Fruit fly (Drosophila melanogaster) whole organism, embryonic: Measurements from ENCODE around the gene vkg.
A peak's percentile ranks its signal among the peaks of the same experiment; 100 is the strongest.

ENCODE experiments used
- ATbp ChIP-seq: fragments of 200-800 bp; sonication (Bioruptor generic); optimal IDR thresholded peaks from 2 replicates; lab custom pipeline; 2017; ENCODE audit warnings: missing biosample characterization, mild to moderate bottlenecking, missing genetic modification characterization, missing genetic modification reagents
- B-H1 ChIP-seq: fragments of 200-800 bp; sonication (Bioruptor generic); IDR thresholded peaks from 3 replicates; pipeline ENCODE4 v1.3.6; 2022; ENCODE audit warnings: missing biosample characterization, missing genetic modification characterization
- CG10462 ChIP-seq: fragments of 200-800 bp; sonication (Bioruptor generic); optimal IDR thresholded peaks from 2 replicates; lab custom pipeline; 2016; ENCODE audit warnings: missing biosample characterization, missing genetic modification characterization
- CG12155 ChIP-seq: fragments of 200-800 bp; sonication (Bioruptor generic); optimal IDR thresholded peaks from 3 replicates; lab custom pipeline; 2016; ENCODE audit warnings: missing biosample characterization, missing genetic modification characterization
- CG12391 ChIP-seq: fragments of 200-800 bp; sonication (Bioruptor generic); optimal IDR thresholded peaks from 3 replicates; lab custom pipeline; 2018; ENCODE audit warnings: missing biosample characterization, mild to moderate bottlenecking, missing genetic modification characterization, moderate library complexity
- CG12942 ChIP-seq: fragments of 200-800 bp; sonication (Bioruptor generic); optimal IDR thresholded peaks from 3 replicates; lab custom pipeline; 2016; ENCODE audit warnings: missing biosample characterization, missing genetic modification characterization
- CG1529 ChIP-seq: fragments of 200-800 bp; sonication (Bioruptor generic); optimal IDR thresholded peaks from 3 replicates; lab custom pipeline; 2018; ENCODE audit warnings: missing biosample characterization, missing genetic modification characterization
- CG1647 ChIP-seq: fragments of 200-800 bp; sonication (Bioruptor generic); optimal IDR thresholded peaks from 3 replicates; lab custom pipeline; 2016; ENCODE audit warnings: missing biosample characterization, missing genetic modification characterization
- CG16815 ChIP-seq: fragments of 200-800 bp; sonication (Bioruptor generic); optimal IDR thresholded peaks from 3 replicates; lab custom pipeline; 2017; ENCODE audit warnings: missing biosample characterization, mild to moderate bottlenecking, missing genetic modification characterization
- CG1792 ChIP-seq: fragments of 200-800 bp; sonication (Bioruptor generic); optimal IDR thresholded peaks from 2 replicates; lab custom pipeline; 2016; ENCODE audit warnings: missing biosample characterization, missing genetic modification characterization
- CG18262 ChIP-seq: fragments of 200-800 bp; optimal IDR thresholded peaks from 3 replicates; lab custom pipeline; 2019; ENCODE audit warnings: missing biosample characterization, mild to moderate bottlenecking, missing genetic modification characterization, moderate library complexity
- CG2120 ChIP-seq: fragments of 200-800 bp; sonication (Bioruptor generic); optimal IDR thresholded peaks from 3 replicates; lab custom pipeline; 2016; ENCODE audit warnings: missing biosample characterization, missing genetic modification characterization
- CG2678 ChIP-seq: fragments of 200-800 bp; sonication (Bioruptor generic); optimal IDR thresholded peaks from 3 replicates; lab custom pipeline; 2019; ENCODE audit warnings: missing biosample characterization, mild to moderate bottlenecking, missing genetic modification characterization, moderate library complexity
- CG32532 ChIP-seq: fragments of 200-800 bp; sonication (Bioruptor generic); IDR thresholded peaks from 2 replicates; pipeline ENCODE4 v1.3.6; 2022; ENCODE audit warnings: missing biosample characterization, missing genetic modification characterization
- CG33213 ChIP-seq: fragments of 200-800 bp; sonication (Bioruptor generic); optimal IDR thresholded peaks from 3 replicates; lab custom pipeline; 2016; ENCODE audit warnings: missing biosample characterization, missing genetic modification characterization
- CG34422 ChIP-seq: fragments of 200-800 bp; sonication (Bioruptor generic); IDR thresholded peaks from 3 replicates; pipeline ENCODE4 v1.3.6; 2022; ENCODE audit warnings: missing biosample characterization, missing genetic modification characterization
- CG6175 ChIP-seq: fragments of 200-800 bp; sonication (Bioruptor generic); IDR thresholded peaks from 3 replicates; pipeline ENCODE4 v1.3.6; 2022; ENCODE audit warnings: missing biosample characterization, missing genetic modification characterization
- CG6791 ChIP-seq: fragments of 200-800 bp; sonication (Bioruptor generic); IDR thresholded peaks from 3 replicates; pipeline ENCODE4 v1.3.6; 2022; ENCODE audit warnings: missing biosample characterization, missing genetic modification characterization; ENCODE audit not compliant: partially characterized antibody
- CG7271 ChIP-seq: fragments of 200-800 bp; sonication (Bioruptor generic); optimal IDR thresholded peaks from 2 replicates; lab custom pipeline; 2018; ENCODE audit warnings: missing biosample characterization, mild to moderate bottlenecking, missing genetic modification characterization, moderate library complexity
- CG7963 ChIP-seq: fragments of 200-800 bp; sonication (Bioruptor generic); IDR thresholded peaks from 3 replicates; pipeline ENCODE4 v1.3.6; 2022; ENCODE audit warnings: missing biosample characterization, missing genetic modification characterization; ENCODE audit not compliant: partially characterized antibody
- CG8359 ChIP-seq: fragments of 200-800 bp; sonication (Bioruptor generic); optimal IDR thresholded peaks from 2 replicates; lab custom pipeline; 2017; ENCODE audit warnings: missing biosample characterization, mild to moderate bottlenecking, missing genetic modification characterization, borderline replicate concordance
- CG8924 ChIP-seq: fragments of 200-800 bp; optimal IDR thresholded peaks from 3 replicates; lab custom pipeline; 2019; ENCODE audit warnings: missing biosample characterization, mild to moderate bottlenecking, missing genetic modification characterization, moderate library complexity
- CG9876 ChIP-seq: fragments of 200-800 bp; sonication (Bioruptor generic); optimal IDR thresholded peaks from 2 replicates; lab custom pipeline; 2016; ENCODE audit warnings: missing biosample characterization, missing genetic modification characterization
- CG9932 ChIP-seq: fragments of 200-800 bp; sonication (Bioruptor generic); IDR thresholded peaks from 2 replicates; pipeline ENCODE4 v1.3.6; 2022; ENCODE audit warnings: missing biosample characterization, missing genetic modification characterization
- Doc2 ChIP-seq: fragments of 200-800 bp; sonication (Bioruptor generic); IDR thresholded peaks from 2 replicates; pipeline ENCODE4 v1.3.6; 2022; ENCODE audit warnings: missing biosample characterization, missing genetic modification characterization
- ERR ChIP-seq: fragments of 200-800 bp; sonication (Bioruptor generic); optimal IDR thresholded peaks from 2 replicates; lab custom pipeline; 2016; ENCODE audit warnings: missing biosample characterization, missing genetic modification characterization
- HLH54F ChIP-seq: fragments of 200-800 bp; sonication (Bioruptor generic); optimal IDR thresholded peaks from 3 replicates; lab custom pipeline; 2016; ENCODE audit warnings: missing biosample characterization, missing genetic modification characterization
- Nf-YB ChIP-seq: fragments of 200-800 bp; sonication (Bioruptor generic); optimal IDR thresholded peaks from 3 replicates; lab custom pipeline; 2019; ENCODE audit warnings: missing biosample characterization, mild to moderate bottlenecking, missing genetic modification characterization, moderate library complexity
- Nf-YC ChIP-seq: fragments of 200-800 bp; optimal IDR thresholded peaks from 3 replicates; lab custom pipeline; 2019; ENCODE audit warnings: missing biosample characterization, mild to moderate bottlenecking, missing genetic modification characterization, moderate library complexity
- Rfx ChIP-seq: fragments of 200-800 bp; sonication (Bioruptor generic); IDR thresholded peaks from 2 replicates; pipeline ENCODE4 v1.3.6; 2022; ENCODE audit warnings: missing biosample characterization, missing genetic modification characterization
- Sin3A ChIP-seq: fragments of >200 bp; optimal IDR thresholded peaks from 2 replicates; lab custom pipeline; 2018
- Ssrp ChIP-seq: fragments of 200-800 bp; sonication (Bioruptor generic); optimal IDR thresholded peaks from 2 replicates; lab custom pipeline; 2018; ENCODE audit warnings: missing biosample characterization, mild to moderate bottlenecking, missing genetic modification characterization, moderate library complexity
- Usf ChIP-seq: fragments of 200-800 bp; sonication (Bioruptor generic); optimal IDR thresholded peaks from 2 replicates; lab custom pipeline; 2017; ENCODE audit warnings: missing genotype, missing biosample characterization, missing genetic modification characterization
- bab2 ChIP-seq: fragments of 200-800 bp; sonication (Bioruptor generic); optimal IDR thresholded peaks from 2 replicates; lab custom pipeline; 2016; ENCODE audit warnings: missing biosample characterization, missing genetic modification characterization
- chif ChIP-seq, 2 experiments: fragments of 200-800 bp; sonication (Bioruptor generic); optimal IDR thresholded peaks; 3 replicates each; lab custom pipeline; 2016; ENCODE audit warnings: missing biosample characterization in 2 of 2, missing genetic modification characterization in 2 of 2
- cwo ChIP-seq: fragments of 200-800 bp; sonication (Bioruptor generic); optimal IDR thresholded peaks from 3 replicates; lab custom pipeline; 2017; ENCODE audit warnings: missing biosample characterization, missing genetic modification characterization, mild to moderate bottlenecking, moderate library complexity, missing genetic modification reagents
- dm ChIP-seq: fragments of 200-800 bp; sonication (Bioruptor generic); optimal IDR thresholded peaks from 3 replicates; lab custom pipeline; 2016; ENCODE audit warnings: missing biosample characterization, missing genetic modification characterization
- grau ChIP-seq: fragments of 200-800 bp; optimal IDR thresholded peaks from 3 replicates; lab custom pipeline; 2019; ENCODE audit warnings: missing biosample characterization, mild to moderate bottlenecking, missing genetic modification characterization, moderate library complexity
- ham ChIP-seq: fragments of 200-800 bp; sonication (Bioruptor generic); IDR thresholded peaks from 2 replicates; pipeline ENCODE4 v1.3.6; 2022; ENCODE audit warnings: missing biosample characterization, missing genetic modification characterization
- her ChIP-seq: fragments of 200-800 bp; sonication (Bioruptor generic); optimal IDR thresholded peaks from 2 replicates; lab custom pipeline; 2016; ENCODE audit warnings: missing biosample characterization, missing genetic modification characterization
- jigr1 ChIP-seq: fragments of 200-800 bp; sonication (Bioruptor generic); IDR thresholded peaks from 3 replicates; pipeline ENCODE4 v1.3.6; 2022; ENCODE audit warnings: missing biosample characterization, missing genetic modification characterization
- lab ChIP-seq: fragments of 200-800 bp; sonication (Bioruptor generic); optimal IDR thresholded peaks from 3 replicates; lab custom pipeline; 2017; ENCODE audit warnings: missing biosample characterization, missing genetic modification characterization, mild to moderate bottlenecking, moderate library complexity, missing genetic modification reagents
- pum ChIP-seq: fragments of 200-800 bp; sonication (Bioruptor generic); optimal IDR thresholded peaks from 2 replicates; lab custom pipeline; 2016; ENCODE audit warnings: missing biosample characterization, missing genetic modification characterization
- run ChIP-seq: fragments of 200-800 bp; sonication (Bioruptor generic); optimal IDR thresholded peaks from 3 replicates; lab custom pipeline; 2018; ENCODE audit warnings: missing biosample characterization, mild to moderate bottlenecking, missing genetic modification characterization
- sens ChIP-seq: fragments of 200-800 bp; sonication (Bioruptor generic); peaks from one replicate; lab custom pipeline; 2016; ENCODE audit warnings: missing biosample characterization, missing genetic modification characterization
- shn ChIP-seq: fragments of 200-800 bp; sonication (Bioruptor generic); optimal IDR thresholded peaks from 3 replicates; lab custom pipeline; 2016; ENCODE audit warnings: missing biosample characterization, missing genetic modification characterization
- slbo ChIP-seq: fragments of 200-800 bp; sonication (Bioruptor generic); IDR thresholded peaks from 2 replicates; pipeline ENCODE4 v1.3.6; 2022; ENCODE audit warnings: missing biosample characterization, missing genetic modification characterization
- tin ChIP-seq: fragments of 200-800 bp; sonication (Bioruptor generic); optimal IDR thresholded peaks from 3 replicates; lab custom pipeline; 2016; ENCODE audit warnings: missing biosample characterization, missing genetic modification characterization
- vnd ChIP-seq: fragments of 200-800 bp; sonication (Bioruptor generic); IDR thresholded peaks from 3 replicates; pipeline ENCODE4 v1.3.6; 2022; ENCODE audit warnings: missing biosample characterization, missing genetic modification characterization; ENCODE audit not compliant: partially characterized antibody
- z ChIP-seq: fragments of 200-800 bp; sonication (Bioruptor generic); IDR thresholded peaks from 3 replicates; pipeline ENCODE4 v1.3.6; 2022; ENCODE audit warnings: missing biosample characterization, missing genetic modification characterization
- zf30C ChIP-seq: fragments of 200-800 bp; sonication (Bioruptor generic); optimal IDR thresholded peaks from 3 replicates; lab custom pipeline; 2018; ENCODE audit warnings: missing biosample characterization, mild to moderate bottlenecking, missing genetic modification characterization

Gene vkg

dm6 chr2L:5009306-5010030, 18.5 kb downstream of the vkg start, which contains the start of gene Rtnl1 (continued):
- TF ChIP-seq Nf-YC (peak; percentile 65), CG16815 (GFP tag; lab: Kevin White, UChicago) (no peak), CG6175 (0 out of 3 replicates have a peak, but pooled peaks have one; percentile 7), CG1792 (peak; percentile 10), zf30C (GFP tag; lab: Kevin White, UChicago) (no peak), chif (GFP tag; optimal IDR thresholded peaks at IDR 0.05; lab: Kevin White, UChicago) (peak in 1 of 2 experiments; percentile 35), Sin3A (peak; percentile 95), CG6791 (GFP tag; lab: Robert Waterston, UW) (peak; percentile 93), CG8924 (peak; percentile 20), Ssrp (tag; lab: Kevin White, UChicago) (no peak), CG7271 (no peak), CG10462 (GFP tag; lab: Kevin White, UChicago) (no peak), shn (GFP tag; lab: Kevin White, UChicago) (peak; percentile 29), bab2 (GFP tag; lab: Kevin White, UChicago) (no peak), ham (no peak), tin (GFP tag; lab: Kevin White, UChicago) (no peak), Doc2 (GFP tag; lab: Robert Waterston, UW) (no peak), ERR (GFP tag; lab: Kevin White, UChicago) (peak; percentile 44), CG34422 (peak; percentile 49; the same call in 2 of the 3 replicates), CG1647 (GFP tag; lab: Kevin White, UChicago) (peak; percentile 43), ATbp (GFP tag; lab: Kevin White, UChicago) (no peak), CG1529 (GFP tag; lab: Kevin White, UChicago) (no peak), dm (GFP tag; lab: Kevin White, UChicago) (peak; percentile 40), CG9876 (GFP tag; lab: Kevin White, UChicago) (peak; percentile 59), vnd (GFP tag; lab: Robert Waterston, UW) (peak; percentile 80), CG32532 (GFP tag; lab: Robert Waterston, UW) (peak; percentile 47; the same call in 1 of the 2 replicates), CG18262 (peak; percentile 22), CG2678 (no peak), CG7963 (GFP tag; lab: Robert Waterston, UW) (peak; percentile 88; the same call in 2 of the 3 replicates), Nf-YB (GFP tag; lab: Kevin White, UChicago) (peak; percentile 21), her (GFP tag; lab: Kevin White, UChicago) (peak; percentile 32), pum (GFP tag; lab: Kevin White, UChicago) (peak; percentile 19), CG33213 (GFP tag; lab: Kevin White, UChicago) (peak; percentile 87), z (GFP tag; lab: Robert Waterston, UW) (no peak), jigr1 (no peak), CG12391 (tag; lab: Kevin White, UChicago) (peak; percentile 51)

dm6 chr2L:5007256-5007655, 20.7 kb downstream of the vkg start:
- peak; percentile 8; the same call in 1 of the 2 replicates for TF ChIP-seq Rfx (GFP tag; lab: Robert Waterston, UW)
- no peak for TF ChIP-seq CG8359
- peak; percentile 29 for TF ChIP-seq CG2678
- TF ChIP-seq dm (GFP tag; lab: Kevin White, UChicago) = no peak
- TF ChIP-seq slbo (GFP tag; lab: Robert Waterston, UW) = peak; percentile 40; the same call in 1 of the 2 replicates
- no peak for TF ChIP-seq CG12155 (GFP tag; lab: Kevin White, UChicago)
- TF ChIP-seq CG12942 = no peak
- no peak for TF ChIP-seq run (tag; lab: Kevin White, UChicago)
- peak; percentile 24 for TF ChIP-seq CG2120 (GFP tag; lab: Kevin White, UChicago)
- TF ChIP-seq B-H1 = no peak
- TF ChIP-seq grau (tag; lab: Kevin White, UChicago) = peak; percentile 65
- TF ChIP-seq Usf (GFP tag; lab: Kevin White, UChicago) = no peak
- TF ChIP-seq lab (GFP tag; lab: Kevin White, UChicago) = peak; percentile 21
- peak; percentile 14 for TF ChIP-seq cwo (GFP tag; lab: Kevin White, UChicago)
- TF ChIP-seq CG12391 (tag; lab: Kevin White, UChicago) = no peak
- no peak for TF ChIP-seq HLH54F (GFP tag; lab: Kevin White, UChicago)
- peak; percentile 17 for TF ChIP-seq sens (GFP tag; lab: Kevin White, UChicago)
- peak; percentile 20; the same call in 1 of the 2 replicates for TF ChIP-seq CG9932 (GFP tag; lab: Robert Waterston, UW)
